Worm (Caenorhabditis elegans) whole organism, L1 larva: ENCODE measurements around the gene T16A1.5.

Source experiments
- aly-2 ChIP-seq: fragments of 150-350 bp; optimal IDR thresholded peaks from 2 replicates; lab custom pipeline; 2014; ENCODE audit warnings: missing biosample characterization, missing genetic modification characterization
- fos-1 ChIP-seq: fragments of 150-350 bp; optimal IDR thresholded peaks from 2 replicates; lab custom pipeline; 2014; ENCODE audit warnings: missing biosample characterization, missing genetic modification characterization
- pag-3 ChIP-seq: sonication (generic microtip); optimal IDR thresholded peaks from 2 replicates; lab custom pipeline; 2017; ENCODE audit warnings: missing genetic modification characterization, mild to moderate bottlenecking, missing compliant biosample characterization, antibody characterized with exemption, borderline replicate concordance; ENCODE audit not compliant: insufficient read depth
- ztf-4 ChIP-seq: fragments of 150-350 bp; optimal IDR thresholded peaks from 2 replicates; lab custom pipeline; 2014; ENCODE audit warnings: missing biosample characterization, missing genetic modification characterization

ce11 chrII:2058985-2059384, 24.6 kb downstream of the T16A1.5 start, which contains the start of gene F07E5.5:
- TF ChIP-seq aly-2 (tag; lab: Kevin White, UChicago) = no peak
- no peak for TF ChIP-seq ztf-4 (tag; lab: Kevin White, UChicago)
- TF ChIP-seq fos-1 (tag; lab: Kevin White, UChicago) = no peak
- no peak for TF ChIP-seq pag-3 (tag; lab: Kevin White, UChicago)
